Worm (Caenorhabditis elegans): Measurements from ENCODE around the gene phf-14.
"Not testable (repeated sequence)": the region's sequence is repeated elsewhere in the genome, so short reads cannot be mapped to it uniquely, and the experiment has no call there.

phf-14 gene

ce11 chrV:17859065-17859464 is 12.1 kb upstream of the phf-14 start:
- TF ChIP-seq hnd-1 (tag; optimal IDR thresholded peaks at IDR 0.05) = no peak
- no peak for TF ChIP-seq ceh-13 (GFP tag; optimal IDR thresholded peaks at IDR 0.05)

ce11 chrV:17859519-17859918 is 11.7 kb upstream of the phf-14 start:
- TF ChIP-seq tbx-11 (GFP tag; IDR thresholded peaks at IDR 0.05) (no peak), tra-4 (tag; optimal IDR thresholded peaks at IDR 0.05) (no peak), aly-1 (tag; optimal IDR thresholded peaks at IDR 0.05) (no peak), hmg-4 (GFP tag; optimal IDR thresholded peaks at IDR 0.05) (no peak), hnd-1 (tag; optimal IDR thresholded peaks at IDR 0.05) (no peak), sea-1 (GFP tag; conservative IDR thresholded peaks at IDR 0.05) (no peak), tbx-37 (GFP tag; conservative IDR thresholded peaks at IDR 0.05) (no peak), ets-7 (tag; optimal IDR thresholded peaks at IDR 0.05) (no peak), flt-1 (GFP tag; IDR thresholded peaks at IDR 0.05) (no peak), ama-1 (optimal IDR thresholded peaks at IDR 0.05) (no peak), hmbx-1 (tag; optimal IDR thresholded peaks at IDR 0.05) (no peak), scrt-1 (GFP tag; IDR thresholded peaks at IDR 0.05) (no peak), ceh-36 (tag; optimal IDR thresholded peaks at IDR 0.05) (no peak), pes-1 (GFP tag; IDR thresholded peaks at IDR 0.05) (no peak), ceh-13 (GFP tag; optimal IDR thresholded peaks at IDR 0.05) (no peak), B0310.2 (tag; optimal IDR thresholded peaks at IDR 0.05) (no peak)

- TF ChIP-seq pes-1 (GFP tag; IDR thresholded peaks at IDR 0.05); ama-1 (optimal IDR thresholded peaks at IDR 0.05); ceh-36 (tag; optimal IDR thresholded peaks at IDR 0.05): not testable (repeated sequence)
Observed at ce11 chrV:17865309-17865708, 5.9 kb upstream of the phf-14 start, which contains the start of gene Y59A8A.8. TSS of gene Y59A8A.8 (plus strand) at chrV:17865609.

DNA sequence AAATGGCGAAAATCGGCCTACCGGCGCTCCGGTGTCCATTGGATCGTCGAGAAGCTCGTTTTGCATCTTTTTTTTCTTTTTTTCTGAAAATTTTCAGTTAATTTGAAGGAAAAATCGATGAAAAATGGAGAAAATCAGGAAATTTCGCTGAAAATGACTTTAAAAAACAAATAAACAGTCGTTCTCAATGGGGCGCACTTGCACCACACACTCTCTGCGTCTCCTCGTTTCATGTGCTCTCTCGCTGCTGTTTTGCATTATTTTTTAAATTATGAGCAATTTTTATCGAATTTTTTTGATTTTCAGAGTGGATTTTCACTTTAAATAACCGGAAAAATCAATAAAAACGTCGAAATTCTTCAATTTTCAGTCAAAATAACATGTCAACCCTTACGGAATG is 624 bp upstream of the phf-14 start, which contains the start of gene csn-1:
TSS of gene csn-1 (minus strand) at position 83 of the 400 bp plus-strand sequence.
- TF ChIP-seq hnd-1 (tag; optimal IDR thresholded peaks at IDR 0.05) (no peak), sea-1 (GFP tag; conservative IDR thresholded peaks at IDR 0.05) (no peak), tra-4 (tag; optimal IDR thresholded peaks at IDR 0.05) (no peak), ets-7 (tag; optimal IDR thresholded peaks at IDR 0.05) (no peak), hmbx-1 (tag; optimal IDR thresholded peaks at IDR 0.05) (no peak), ceh-13 (GFP tag; optimal IDR thresholded peaks at IDR 0.05) (no peak), B0310.2 (tag; optimal IDR thresholded peaks at IDR 0.05) (no peak), ama-1 (optimal IDR thresholded peaks at IDR 0.05) (no peak), tbx-37 (GFP tag; conservative IDR thresholded peaks at IDR 0.05) (no peak), F13C5.2 (tag; optimal IDR thresholded peaks at IDR 0.05) (no peak), tbx-11 (GFP tag; IDR thresholded peaks at IDR 0.05) (no peak), pes-1 (GFP tag; IDR thresholded peaks at IDR 0.05) (no peak), aly-1 (tag; optimal IDR thresholded peaks at IDR 0.05) (no peak), scrt-1 (GFP tag; IDR thresholded peaks at IDR 0.05) (no peak), ceh-36 (tag; optimal IDR thresholded peaks at IDR 0.05) (no peak), flt-1 (GFP tag; IDR thresholded peaks at IDR 0.05) (no peak), hmg-4 (GFP tag; optimal IDR thresholded peaks at IDR 0.05) (no peak)

ce11 chrV:17888939-17889338 is 17.7 kb downstream of the phf-14 start, which contains the start of gene C06H5.6:
TSS of gene C06H5.6 (minus strand) at chrV:17888984.
- TF ChIP-seq tra-4 (tag; optimal IDR thresholded peaks at IDR 0.05) (no peak), B0310.2 (tag; optimal IDR thresholded peaks at IDR 0.05) (no peak), ama-1 (optimal IDR thresholded peaks at IDR 0.05) (no peak), hmbx-1 (tag; optimal IDR thresholded peaks at IDR 0.05) (no peak), ceh-13 (GFP tag; optimal IDR thresholded peaks at IDR 0.05) (no peak), ets-7 (tag; optimal IDR thresholded peaks at IDR 0.05) (no peak), scrt-1 (GFP tag; IDR thresholded peaks at IDR 0.05) (no peak), hnd-1 (tag; optimal IDR thresholded peaks at IDR 0.05) (no peak)

DNA sequence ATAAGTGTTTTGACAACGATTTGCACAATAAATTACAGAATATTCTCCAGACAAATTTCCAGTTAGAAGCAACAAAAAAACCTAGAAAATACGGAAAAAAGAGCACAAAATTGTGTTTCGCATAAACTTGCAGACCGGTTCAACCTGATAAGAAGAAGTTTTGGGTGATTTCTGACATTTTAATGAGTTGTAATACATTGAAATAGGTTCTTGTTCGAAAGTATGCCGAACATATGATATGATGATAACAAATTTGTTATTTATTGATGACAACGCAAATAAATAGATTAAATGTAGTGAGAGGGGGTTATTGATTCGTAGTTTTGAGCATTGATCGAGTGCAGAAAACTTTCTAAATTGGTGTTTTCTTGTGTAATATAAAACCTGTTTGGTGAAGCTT is 20.1 kb downstream of the phf-14 start:
- TF ChIP-seq sea-1 (GFP tag; conservative IDR thresholded peaks at IDR 0.05) (no peak), ceh-13 (GFP tag; optimal IDR thresholded peaks at IDR 0.05) (no peak), scrt-1 (GFP tag; IDR thresholded peaks at IDR 0.05) (no peak)

- TF ChIP-seq ama-1 (optimal IDR thresholded peaks at IDR 0.05); tra-4 (tag; optimal IDR thresholded peaks at IDR 0.05); sea-1 (GFP tag; conservative IDR thresholded peaks at IDR 0.05): not testable (repeated sequence)
Observed at ce11 chrV:17893959-17894358, 22.8 kb downstream of the phf-14 start, which contains the start of gene C06H5.11. TSS of gene C06H5.11 (minus strand) at chrV:17894059.

ce11 chrV:17894485-17894884 is 23.3 kb downstream of the phf-14 start, which contains the start of gene C06H5.12:
TSS of gene C06H5.12 (plus strand) at chrV:17894785.
- TF ChIP-seq flt-1 (GFP tag; IDR thresholded peaks at IDR 0.05); hmbx-1 (tag; optimal IDR thresholded peaks at IDR 0.05); tra-4 (tag; optimal IDR thresholded peaks at IDR 0.05): not testable (repeated sequence)

DNA sequence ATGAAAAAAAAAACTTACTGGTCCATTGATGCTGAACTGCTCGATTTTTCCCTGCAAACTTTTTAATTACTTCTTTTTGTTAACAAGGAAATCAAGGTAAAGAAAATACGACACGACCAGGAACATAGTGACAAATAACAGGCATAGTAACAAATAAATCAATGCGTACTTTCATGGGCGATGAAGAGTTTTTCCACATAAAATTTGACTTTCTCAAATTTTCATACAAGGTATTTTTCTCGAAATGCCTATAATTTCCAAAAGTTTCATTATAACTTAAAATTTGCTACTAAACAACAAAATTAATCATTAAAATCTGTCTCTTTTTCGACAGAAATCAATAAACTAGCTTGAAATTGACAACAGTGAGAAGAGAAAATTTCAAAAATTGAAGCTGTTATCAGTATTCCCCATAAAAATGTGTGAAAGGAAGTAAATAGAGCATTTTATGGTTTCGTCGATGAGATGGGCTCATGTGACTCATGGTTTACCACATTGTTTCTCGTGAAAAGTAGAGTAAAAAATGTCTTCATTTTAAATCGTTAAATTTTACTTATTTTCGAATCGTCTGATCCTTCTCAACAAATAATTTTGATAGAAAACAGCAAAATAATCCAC is 25.7 kb downstream of the phf-14 start, which contains the start of gene fbxa-156:
TSS of gene fbxa-156 (minus strand) at position 51 of the 618 bp plus-strand sequence.
- TF ChIP-seq sea-1 (GFP tag; conservative IDR thresholded peaks at IDR 0.05) (no peak), hmg-4 (GFP tag; optimal IDR thresholded peaks at IDR 0.05) (no peak), tbx-37 (GFP tag; conservative IDR thresholded peaks at IDR 0.05) (no peak), tra-4 (tag; optimal IDR thresholded peaks at IDR 0.05) (no peak), pes-1 (GFP tag; IDR thresholded peaks at IDR 0.05) (no peak)
